Worm (Caenorhabditis elegans) whole organism, L4 larva: ENCODE results near the gene duxl-1.

Experiments used
- D1046.2 ChIP-seq: fragments of 200-800 bp; sonication (Bioruptor generic); IDR thresholded peaks from 2 replicates; pipeline ENCODE4 v1.3.6; 2022; ENCODE audit warnings: missing genetic modification characterization, missing compliant biosample characterization
- F26F4.8 ChIP-seq: fragments of 200-800 bp; sonication (Bioruptor generic); conservative IDR thresholded peaks from 2 replicates; pipeline ENCODE4 v1.3.6; 2022; ENCODE audit warnings: missing genetic modification characterization, missing compliant biosample characterization
- F37D6.2 ChIP-seq: sonication (generic microtip); optimal IDR thresholded peaks from 2 replicates; lab custom pipeline; 2016; ENCODE audit warnings: mild to moderate bottlenecking, missing genetic modification characterization, missing compliant biosample characterization
- F44E2.7 ChIP-seq: fragments of 200-800 bp; sonication (Bioruptor generic); IDR thresholded peaks from 2 replicates; pipeline ENCODE4 v2.1.2; 2022; ENCODE audit warnings: missing genetic modification characterization, missing compliant biosample characterization
- R02D3.7 ChIP-seq: fragments of 150-350 bp; sonication (generic microtip); optimal IDR thresholded peaks from 3 replicates; lab custom pipeline; 2014; ENCODE audit warnings: missing biosample characterization, missing genetic modification characterization
- T26A8.4 ChIP-seq: fragments of 200-800 bp; sonication (Bioruptor generic); IDR thresholded peaks from 2 replicates; pipeline ENCODE4 v1.3.6; 2022; ENCODE audit warnings: missing genetic modification characterization, missing compliant biosample characterization
- Y48G9A.11 ChIP-seq: fragments of 200-800 bp; sonication (Bioruptor generic); IDR thresholded peaks from 2 replicates; pipeline ENCODE4 v1.3.6; 2022; ENCODE audit warnings: missing genetic modification reagents, missing genetic modification characterization, missing compliant biosample characterization
- ZK546.5 ChIP-seq, 2 experiments: sonication (generic microtip); optimal IDR thresholded peaks; 2 replicates each; lab custom pipeline; 2017; ENCODE audit warnings: missing biosample characterization in 2 of 2, missing genetic modification characterization in 2 of 2
- aly-2 ChIP-seq: sonication (generic microtip); optimal IDR thresholded peaks from 2 replicates; lab custom pipeline; 2018; ENCODE audit warnings: missing biosample characterization, missing genetic modification characterization
- attf-4 ChIP-seq: sonication (generic microtip); optimal IDR thresholded peaks from 3 replicates; lab custom pipeline; 2017; ENCODE audit warnings: missing biosample characterization, missing genetic modification characterization
- ceh-32 ChIP-seq: sonication (generic microtip); optimal IDR thresholded peaks from 2 replicates; lab custom pipeline; 2016; ENCODE audit warnings: mild to moderate bottlenecking, missing genetic modification characterization, missing compliant biosample characterization; ENCODE audit not compliant: poor library complexity
- ceh-62 ChIP-seq: sonication (generic microtip); optimal IDR thresholded peaks from 2 replicates; lab custom pipeline; 2017; ENCODE audit warnings: missing biosample characterization, missing genetic modification characterization
- ces-1 ChIP-seq: fragments of 150-350 bp; sonication (generic microtip); optimal IDR thresholded peaks from 4 replicates; lab custom pipeline; 2014; ENCODE audit warnings: missing biosample characterization, missing genetic modification reagents, missing genetic modification characterization
- dmd-6 ChIP-seq: fragments of 200-800 bp; sonication (Bioruptor generic); IDR thresholded peaks from 2 replicates; pipeline ENCODE4 v1.3.6; 2022; ENCODE audit warnings: missing genetic modification reagents, missing genetic modification characterization, missing compliant biosample characterization
- egl-27 ChIP-seq: sonication (generic microtip); optimal IDR thresholded peaks from 3 replicates; lab custom pipeline; 2017; ENCODE audit warnings: missing biosample characterization, missing genetic modification reagents, missing genetic modification characterization
- fkh-10 ChIP-seq: fragments of 150-350 bp; optimal IDR thresholded peaks from 2 replicates; lab custom pipeline; 2014; ENCODE audit warnings: missing biosample characterization, missing genetic modification reagents, missing genetic modification characterization
- gei-8 ChIP-seq: fragments of 200-800 bp; sonication (Bioruptor generic); optimal IDR thresholded peaks from 2 replicates; lab custom pipeline; 2018; ENCODE audit warnings: mild to moderate bottlenecking, missing genetic modification characterization, missing compliant biosample characterization
- hmg-1.1 ChIP-seq: fragments of 200-800 bp; sonication (Bioruptor generic); IDR thresholded peaks from 2 replicates; pipeline ENCODE4 v1.3.6; 2022; ENCODE audit warnings: missing genetic modification reagents, missing genetic modification characterization, missing compliant biosample characterization
- lim-7 ChIP-seq: fragments of 200-800 bp; sonication (Bioruptor generic); IDR thresholded peaks from 2 replicates; pipeline ENCODE4 v1.3.6; 2022; ENCODE audit warnings: missing genetic modification characterization, missing compliant biosample characterization
- lin-1 ChIP-seq: fragments of 200-800 bp; sonication (Bioruptor generic); IDR thresholded peaks from 2 replicates; pipeline ENCODE4 v1.3.6; 2022; ENCODE audit warnings: missing genetic modification reagents, missing genetic modification characterization, missing compliant biosample characterization
- lin-29 ChIP-seq: fragments of 200-800 bp; sonication (Bioruptor generic); IDR thresholded peaks from 2 replicates; pipeline ENCODE4 v1.3.6; 2022; ENCODE audit warnings: missing genetic modification reagents, missing genetic modification characterization, missing compliant biosample characterization
- lsy-2 ChIP-seq, 2 experiments: fragments of 150-350 bp in 1 of 2; sonication (generic microtip) in 1 of 2; optimal IDR thresholded peaks; 2 replicates each; lab custom pipeline; 2014 to 2017; ENCODE audit warnings: missing biosample characterization in 2 of 2, missing genetic modification characterization in 2 of 2
- madf-5 ChIP-seq, 2 experiments: fragments of 200-800 bp; sonication (Bioruptor generic); IDR thresholded peaks; 2 replicates each; pipeline ENCODE4 v1.3.6; 2022; ENCODE audit warnings: missing compliant biosample characterization in 2 of 2, missing genetic modification characterization in 2 of 2
- madf-9 ChIP-seq: fragments of 200-800 bp; sonication (Bioruptor generic); conservative IDR thresholded peaks from 2 replicates; pipeline ENCODE4 v1.3.6; 2022; ENCODE audit warnings: missing genetic modification reagents, missing genetic modification characterization, missing compliant biosample characterization
- mdl-1 ChIP-seq, 2 experiments: fragments of 150-350 bp in 1 of 2; sonication (generic microtip) in 1 of 2; optimal IDR thresholded peaks; 2 replicates each; lab custom pipeline; 2014 to 2017; ENCODE audit warnings: missing biosample characterization in 2 of 2, missing genetic modification characterization in 2 of 2
- mdt-29 ChIP-seq: fragments of 200-800 bp; sonication (Bioruptor generic); IDR thresholded peaks from 2 replicates; pipeline ENCODE4 v1.3.6; 2022; ENCODE audit warnings: missing genetic modification reagents, missing genetic modification characterization, missing compliant biosample characterization
- mxl-3 ChIP-seq: fragments of 200-800 bp; sonication (Bioruptor generic); optimal IDR thresholded peaks from 2 replicates; lab custom pipeline; 2018; ENCODE audit warnings: mild to moderate bottlenecking, missing genetic modification characterization, missing compliant biosample characterization
- nhr-10 ChIP-seq: fragments of 150-350 bp; optimal IDR thresholded peaks from 2 replicates; lab custom pipeline; 2014; ENCODE audit warnings: missing biosample characterization, missing genetic modification characterization
- nhr-11 ChIP-seq: fragments of 150-350 bp; optimal IDR thresholded peaks from 2 replicates; lab custom pipeline; 2014; ENCODE audit warnings: missing biosample characterization, missing genetic modification characterization
- nhr-111 ChIP-seq: fragments of 200-800 bp; sonication (Bioruptor generic); optimal IDR thresholded peaks from 2 replicates; lab custom pipeline; 2018; ENCODE audit warnings: mild to moderate bottlenecking, missing genetic modification characterization, missing compliant biosample characterization
- nhr-237 ChIP-seq: sonication (generic microtip); optimal IDR thresholded peaks from 2 replicates; lab custom pipeline; 2017; ENCODE audit warnings: missing biosample characterization, missing genetic modification characterization
- nhr-28 ChIP-seq: fragments of 150-350 bp; optimal IDR thresholded peaks from 2 replicates; lab custom pipeline; 2014; ENCODE audit warnings: missing biosample characterization, missing genetic modification characterization
- nhr-42 ChIP-seq: fragments of 200-800 bp; sonication (Bioruptor generic); IDR thresholded peaks from 2 replicates; pipeline ENCODE4 v1.3.6; 2022; ENCODE audit warnings: missing genetic modification characterization, missing compliant biosample characterization
- nhr-48 ChIP-seq: sonication (generic microtip); optimal IDR thresholded peaks from 2 replicates; lab custom pipeline; 2016; ENCODE audit warnings: mild to moderate bottlenecking, missing genetic modification characterization, missing compliant biosample characterization
- nhr-76 ChIP-seq: fragments of 150-350 bp; optimal IDR thresholded peaks from 2 replicates; lab custom pipeline; 2014; ENCODE audit warnings: missing biosample characterization, missing genetic modification characterization
- skn-1 ChIP-seq: fragments of 150-350 bp; optimal IDR thresholded peaks from 2 replicates; lab custom pipeline; 2014; ENCODE audit warnings: missing biosample characterization, missing genetic modification characterization
- snpc-1.2 ChIP-seq: fragments of 200-800 bp; sonication (Bioruptor generic); IDR thresholded peaks from 2 replicates; pipeline ENCODE4 v1.3.6; 2022; ENCODE audit warnings: missing genetic modification reagents, missing genetic modification characterization, missing compliant biosample characterization
- snpc-4 ChIP-seq: fragments of 150-350 bp; optimal IDR thresholded peaks from 2 replicates; lab custom pipeline; 2014; ENCODE audit warnings: missing biosample characterization, missing genetic modification characterization
- tag-97 ChIP-seq: fragments of 200-800 bp; sonication (Bioruptor generic); IDR thresholded peaks from 2 replicates; pipeline ENCODE4 v1.3.6; 2022; ENCODE audit warnings: missing genetic modification characterization, missing compliant biosample characterization
- tra-1 ChIP-seq: fragments of 200-800 bp; sonication (Bioruptor generic); IDR thresholded peaks from 2 replicates; pipeline ENCODE4 v1.3.6; 2022; ENCODE audit warnings: missing genetic modification reagents, missing genetic modification characterization, missing compliant biosample characterization
- unc-39 ChIP-seq: sonication (generic microtip); optimal IDR thresholded peaks from 2 replicates; lab custom pipeline; 2017; ENCODE audit warnings: missing biosample characterization, missing genetic modification characterization
- unc-62 ChIP-seq, 3 experiments: fragments of 150-350 bp in 1 of 3; sonication (generic microtip); optimal IDR thresholded peaks in 2 of 3; peaks in 1 of 3; 1 replicate in 1 of 3; 2 replicates in 2 of 3; lab custom pipeline; 2014 to 2017; ENCODE audit warnings: missing biosample characterization in 3 of 3, missing genetic modification characterization in 3 of 3, missing genetic modification reagents in 3 of 3, missing genotype in 1 of 3
- vab-7 ChIP-seq: fragments of 200-800 bp; sonication (Bioruptor generic); IDR thresholded peaks from 2 replicates; pipeline ENCODE4 v1.3.6; 2022; ENCODE audit warnings: missing genetic modification reagents, missing genetic modification characterization, missing compliant biosample characterization
- zag-1 ChIP-seq: fragments of 150-350 bp; optimal IDR thresholded peaks from 2 replicates; lab custom pipeline; 2014; ENCODE audit warnings: missing biosample characterization, missing genetic modification characterization
- zfp-2 ChIP-seq: sonication (generic microtip); optimal IDR thresholded peaks from 2 replicates; lab custom pipeline; 2016; ENCODE audit warnings: mild to moderate bottlenecking, missing genetic modification characterization, missing compliant biosample characterization
- zip-2 ChIP-seq: fragments of 150-350 bp; optimal IDR thresholded peaks from 2 replicates; lab custom pipeline; 2014; ENCODE audit warnings: missing biosample characterization, missing genetic modification characterization
- ztf-7 ChIP-seq: fragments of 150-350 bp; optimal IDR thresholded peaks from 2 replicates; lab custom pipeline; 2014; ENCODE audit warnings: missing biosample characterization, missing genetic modification characterization

The duxl-1 gene

DNA sequence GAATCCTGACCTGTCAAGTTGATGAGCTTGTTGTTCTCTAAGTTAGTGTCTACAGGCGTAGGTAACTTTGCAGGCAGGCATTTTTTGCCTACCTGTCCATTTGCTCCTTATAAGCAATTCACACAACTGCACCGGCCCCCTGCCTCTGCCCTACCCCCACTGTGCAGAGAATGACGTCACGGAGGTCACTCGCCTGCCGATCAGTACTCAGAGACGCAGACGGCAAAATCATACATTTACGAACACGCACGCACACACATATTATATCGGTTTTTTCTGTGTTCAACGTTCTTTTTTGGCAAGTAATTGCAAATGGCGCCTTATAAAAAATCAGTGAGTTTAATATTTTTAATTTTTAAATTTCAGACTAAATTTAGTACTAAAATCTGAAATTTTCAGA lies at the start of gene duxl-1 (continued):
- TF ChIP-seq dmd-6 (GFP tag; lab: Robert Waterston, UW) (peak; percentile 76), vab-7 (GFP tag; lab: Robert Waterston, UW) (no peak), hmg-1.1 (peak; percentile 33; the same call in 1 of the 2 replicates), zip-2 (tag; lab: Kevin White, UChicago) (no peak), gei-8 (GFP tag; lab: Kevin White, UChicago) (no peak), skn-1 (tag; lab: Kevin White, UChicago) (no peak), Y48G9A.11 (GFP tag; lab: Robert Waterston, UW) (no peak), tra-1 (GFP tag; lab: Robert Waterston, UW) (no peak), nhr-10 (no peak), ceh-62 (no peak), F44E2.7 (no peak), snpc-1.2 (GFP tag; lab: Robert Waterston, UW) (no peak), nhr-111 (GFP tag; lab: Kevin White, UChicago) (no peak), ceh-32 (tag; lab: Kevin White, UChicago) (no peak), F26F4.8 (GFP tag; lab: Robert Waterston, UW) (no peak), ztf-7 (tag; lab: Kevin White, UChicago) (no peak), lsy-2 (tag; optimal IDR thresholded peaks at IDR 0.05; lab: Kevin White, UChicago) (no peak), tag-97 (GFP tag; lab: Robert Waterston, UW) (no peak), mxl-3 (peak; percentile 7), fkh-10 (no peak), nhr-48 (tag; lab: Kevin White, UChicago) (peak; percentile 6), madf-9 (no peak), ces-1 (GFP tag; lab: Kevin White, UChicago) (no peak), zag-1 (no peak), attf-4 (tag; lab: Kevin White, UChicago) (no peak), nhr-28 (tag; lab: Kevin White, UChicago) (peak; percentile 36), snpc-4 (tag; lab: Kevin White, UChicago) (no peak), unc-62 (GFP tag; optimal IDR thresholded peaks at IDR 0.05 in 1 of 2; lab: Kevin White, UChicago) (peak in 1 of 2 experiments; percentile 81), unc-62 (tag; optimal IDR thresholded peaks at IDR 0.05; lab: Kevin White, UChicago) (no peak), lim-7 (GFP tag; lab: Robert Waterston, UW) (no peak), ZK546.5 (tag; optimal IDR thresholded peaks at IDR 0.05; lab: Kevin White, UChicago) (no peak), nhr-42 (GFP tag; lab: Robert Waterston, UW) (no peak), lin-1 (no peak), madf-5 (GFP tag; IDR thresholded peaks at IDR 0.05; lab: Robert Waterston, UW) (no peak), nhr-11 (tag; lab: Kevin White, UChicago) (no peak), mdt-29 (GFP tag; lab: Robert Waterston, UW) (no peak), R02D3.7 (tag; lab: Kevin White, UChicago) (no peak), lin-29 (no peak), unc-39 (tag; lab: Kevin White, UChicago) (no peak), nhr-237 (tag; lab: Kevin White, UChicago) (no peak), D1046.2 (GFP tag; lab: Robert Waterston, UW) (no peak), zfp-2 (tag; lab: Kevin White, UChicago) (no peak), F37D6.2 (tag; lab: Kevin White, UChicago) (no peak), nhr-76 (tag; lab: Kevin White, UChicago) (no peak), egl-27 (tag; lab: Kevin White, UChicago) (no peak), T26A8.4 (GFP tag; lab: Robert Waterston, UW) (no peak), mdl-1 (tag; optimal IDR thresholded peaks at IDR 0.05; lab: Kevin White, UChicago) (peak in 1 of 2 experiments; percentile 2), aly-2 (tag; lab: Kevin White, UChicago) (no peak)
